Fruit fly (Drosophila melanogaster) whole organism, adult: ENCODE data around the gene CD98hc.
A peak's percentile ranks its signal among the peaks of the same experiment; 100 is the strongest.

Experiments
- CG11617 ChIP-seq: fragments of 200-800 bp; sonication (Bioruptor generic); optimal IDR thresholded peaks from 2 replicates; lab custom pipeline; 2017; ENCODE audit warnings: mild to moderate bottlenecking, missing biosample characterization, missing genetic modification reagents, missing genetic modification characterization
- CG12768 ChIP-seq: fragments of 200-800 bp; sonication (Bioruptor generic); optimal IDR thresholded peaks from 2 replicates; lab custom pipeline; 2017; ENCODE audit warnings: missing biosample characterization, missing genetic modification characterization, mild to moderate bottlenecking, moderate library complexity, missing genetic modification reagents
- CG14711 ChIP-seq: fragments of 200-800 bp; sonication (Bioruptor generic); optimal IDR thresholded peaks from 2 replicates; lab custom pipeline; 2018; ENCODE audit warnings: missing biosample characterization, mild to moderate bottlenecking, missing genetic modification characterization, moderate library complexity
- CG1620 ChIP-seq: fragments of 200-800 bp; sonication (Bioruptor generic); optimal IDR thresholded peaks from 2 replicates; lab custom pipeline; 2016; ENCODE audit warnings: missing biosample characterization, missing genetic modification characterization
- CG33017 ChIP-seq: fragments of 200-800 bp; sonication (Bioruptor generic); optimal IDR thresholded peaks from 2 replicates; lab custom pipeline; 2018; ENCODE audit warnings: missing biosample characterization, mild to moderate bottlenecking, missing genetic modification characterization, moderate library complexity
- CG5204 ChIP-seq: fragments of 200-800 bp; sonication (Bioruptor generic); optimal IDR thresholded peaks from 2 replicates; lab custom pipeline; 2016; ENCODE audit warnings: missing biosample characterization, missing genetic modification characterization
- CG7045 ChIP-seq: fragments of 200-800 bp; sonication (Bioruptor generic); optimal IDR thresholded peaks from 2 replicates; lab custom pipeline; 2017; ENCODE audit warnings: missing biosample characterization, mild to moderate bottlenecking, missing genetic modification characterization
- CG7101 ChIP-seq: fragments of 200-800 bp; sonication (Bioruptor generic); optimal IDR thresholded peaks from 2 replicates; lab custom pipeline; 2018; ENCODE audit warnings: missing biosample characterization, mild to moderate bottlenecking, missing genetic modification characterization, moderate library complexity
- Clk ChIP-seq: fragments of 200-800 bp; sonication (Bioruptor generic); optimal IDR thresholded peaks from 2 replicates; lab custom pipeline; 2017; ENCODE audit warnings: missing biosample characterization, missing genetic modification characterization
- Crg-1 ChIP-seq: fragments of 200-800 bp; sonication (Bioruptor generic); optimal IDR thresholded peaks from 2 replicates; lab custom pipeline; 2016; ENCODE audit warnings: missing biosample characterization, missing genetic modification characterization
- Hr96 ChIP-seq: fragments of 200-800 bp; sonication (Bioruptor generic); optimal IDR thresholded peaks from 2 replicates; lab custom pipeline; 2016; ENCODE audit warnings: missing biosample characterization, missing genetic modification characterization
- Mnt ChIP-seq: fragments of 200-800 bp; sonication (Bioruptor generic); optimal IDR thresholded peaks from 2 replicates; lab custom pipeline; 2016; ENCODE audit warnings: missing biosample characterization, mild to moderate bottlenecking, missing genetic modification characterization
- bab1 ChIP-seq: fragments of 200-800 bp; sonication (Bioruptor generic); optimal IDR thresholded peaks from 3 replicates; lab custom pipeline; 2019; ENCODE audit warnings: missing biosample characterization, mild to moderate bottlenecking, missing genetic modification characterization, moderate library complexity
- cic ChIP-seq: fragments of 200-800 bp; sonication (Bioruptor generic); optimal IDR thresholded peaks from 2 replicates; lab custom pipeline; 2017; ENCODE audit warnings: missing biosample characterization, mild to moderate bottlenecking, missing genetic modification characterization, moderate library complexity
- cnc ChIP-seq, 2 experiments: fragments of >200 bp; optimal IDR thresholded peaks; 2 replicates each; lab custom pipeline; 2017
- kay ChIP-seq: fragments of 200-800 bp; sonication (Bioruptor generic); peaks from one replicate; lab custom pipeline; 2016; ENCODE audit warnings: missing biosample characterization, missing genetic modification characterization, borderline replicate concordance
- ovo ChIP-seq: fragments of 200-800 bp; sonication (Bioruptor generic); optimal IDR thresholded peaks from 2 replicates; lab custom pipeline; 2016; ENCODE audit warnings: missing biosample characterization, missing genetic modification characterization
- pad ChIP-seq: fragments of 200-800 bp; sonication (Bioruptor generic); optimal IDR thresholded peaks from 3 replicates; lab custom pipeline; 2017; ENCODE audit warnings: missing biosample characterization, missing genetic modification characterization, mild to moderate bottlenecking, moderate library complexity, missing genetic modification reagents
- tj ChIP-seq: fragments of 200-800 bp; sonication (Bioruptor generic); optimal IDR thresholded peaks from 3 replicates; lab custom pipeline; 2017; ENCODE audit warnings: missing biosample characterization, mild to moderate bottlenecking, missing genetic modification characterization, moderate library complexity
- toe ChIP-seq: fragments of 200-800 bp; sonication (Bioruptor generic); optimal IDR thresholded peaks from 2 replicates; lab custom pipeline; 2016; ENCODE audit warnings: missing biosample characterization, missing genetic modification characterization

The CD98hc gene

DNA sequence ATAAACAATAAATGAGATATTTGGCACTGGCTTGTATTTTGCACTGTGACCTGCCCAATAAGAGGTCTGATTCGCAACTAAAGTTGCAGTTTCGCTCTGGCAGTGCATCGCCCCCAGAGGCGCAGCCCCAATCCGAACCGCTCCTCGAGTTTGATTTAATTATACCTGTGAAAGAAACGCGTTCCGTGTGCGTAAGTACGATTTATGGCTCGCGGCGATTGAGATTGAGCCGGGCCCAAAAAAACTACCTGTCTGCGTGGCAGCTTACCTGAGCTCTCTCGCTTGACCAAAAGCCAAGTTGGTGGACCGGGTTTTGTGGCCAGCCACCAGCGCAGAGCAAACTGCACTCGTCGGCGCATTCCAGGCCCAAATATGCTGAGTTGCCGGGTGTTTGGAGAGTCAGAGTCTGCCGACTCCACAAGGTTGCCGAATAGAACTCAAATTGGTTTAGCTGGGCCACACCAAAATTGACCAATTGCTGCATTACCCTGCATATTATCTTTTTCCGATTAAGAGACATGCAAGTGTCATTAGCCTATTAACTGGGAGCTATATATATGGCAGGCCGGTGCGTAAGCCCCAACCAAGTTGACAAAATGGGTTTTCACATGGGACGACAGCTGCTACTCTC, at the start of gene CD98hc, which contains the start of gene Os-C:
CD98hc (minus strand) TSS at position 50 of the 631 bp plus-strand sequence.
Os-C (plus strand) TSS at position 581 of the 631 bp plus-strand sequence.
- TF ChIP-seq CG12768 (GFP tag; lab: Kevin White, UChicago) (no peak), CG1620 (GFP tag; lab: Kevin White, UChicago) (no peak), tj (GFP tag; lab: Kevin White, UChicago) (peak; percentile 95), Mnt (GFP tag; lab: Kevin White, UChicago) (no peak), ovo (GFP tag; lab: Kevin White, UChicago) (no peak), CG7045 (GFP tag; lab: Kevin White, UChicago) (no peak)

dm6 chr3R:8027203-8027688, 49.0 kb upstream of the CD98hc start:
- TF ChIP-seq CG14711 (tag; lab: Kevin White, UChicago) = no peak
- no peak for TF ChIP-seq Hr96 (GFP tag; lab: Kevin White, UChicago)
- no peak for TF ChIP-seq CG1620 (GFP tag; lab: Kevin White, UChicago)
- peak; percentile 71 for TF ChIP-seq CG11617 (GFP tag; lab: Kevin White, UChicago)
- no peak for TF ChIP-seq Mnt (GFP tag; lab: Kevin White, UChicago)
- no peak for TF ChIP-seq cic (GFP tag; lab: Kevin White, UChicago)
- TF ChIP-seq kay (GFP tag; lab: Kevin White, UChicago) = no peak
- no peak for TF ChIP-seq ovo (GFP tag; lab: Kevin White, UChicago)
- TF ChIP-seq cnc (optimal IDR thresholded peaks at IDR 0.05; lab: Kevin White, UChicago) = no peak
- TF ChIP-seq Clk = no peak
- TF ChIP-seq bab1 (GFP tag; lab: Kevin White, UChicago) = peak; percentile 13
- TF ChIP-seq CG7101 (tag; lab: Kevin White, UChicago) = peak; percentile 68
- no peak for TF ChIP-seq toe (GFP tag; lab: Kevin White, UChicago)
- TF ChIP-seq pad = peak; percentile 1
- peak; percentile 42 for TF ChIP-seq CG12768 (GFP tag; lab: Kevin White, UChicago)
- peak; percentile 81 for TF ChIP-seq CG33017 (tag; lab: Kevin White, UChicago)
- TF ChIP-seq CG5204 (GFP tag; lab: Kevin White, UChicago) = no peak
- peak; percentile 35 for TF ChIP-seq tj (GFP tag; lab: Kevin White, UChicago)
- peak; percentile 57 for TF ChIP-seq CG7045 (GFP tag; lab: Kevin White, UChicago)
- TF ChIP-seq Crg-1 (GFP tag; lab: Kevin White, UChicago) = no peak

DNA sequence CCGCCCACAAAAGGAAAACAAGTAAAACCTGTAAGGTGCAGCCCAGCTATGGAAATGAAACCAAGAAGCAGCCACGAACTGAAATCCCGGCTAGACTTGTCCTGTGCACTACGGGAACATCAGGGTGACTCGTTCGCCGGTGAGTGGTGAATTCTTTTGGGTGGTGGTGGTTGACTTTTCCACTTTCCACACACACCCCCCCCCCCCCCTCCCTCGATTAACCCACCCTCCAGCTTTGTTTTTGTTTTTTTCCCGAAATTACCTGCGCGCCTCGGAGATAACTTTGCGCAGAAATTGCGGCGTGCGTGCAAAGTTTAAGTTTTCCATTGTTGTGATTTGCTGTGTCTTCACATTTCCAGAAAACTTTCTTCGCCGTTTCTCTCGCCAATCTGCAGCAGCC, 48.3 kb upstream of the CD98hc start:
- TF ChIP-seq CG33017 (tag; lab: Kevin White, UChicago) (no peak), pad (no peak), tj (GFP tag; lab: Kevin White, UChicago) (no peak), bab1 (GFP tag; lab: Kevin White, UChicago) (no peak), cnc (optimal IDR thresholded peaks at IDR 0.05; lab: Kevin White, UChicago) (no peak), CG7045 (GFP tag; lab: Kevin White, UChicago) (no peak), kay (GFP tag; lab: Kevin White, UChicago) (no peak), CG11617 (GFP tag; lab: Kevin White, UChicago) (no peak), Crg-1 (GFP tag; lab: Kevin White, UChicago) (no peak), ovo (GFP tag; lab: Kevin White, UChicago) (no peak), CG14711 (tag; lab: Kevin White, UChicago) (no peak), toe (GFP tag; lab: Kevin White, UChicago) (no peak), CG1620 (GFP tag; lab: Kevin White, UChicago) (no peak), CG5204 (GFP tag; lab: Kevin White, UChicago) (no peak)

- TF ChIP-seq kay (GFP tag; lab: Kevin White, UChicago) (no peak), Mnt (GFP tag; lab: Kevin White, UChicago) (peak; percentile 60), pad (peak; percentile 49), CG14711 (tag; lab: Kevin White, UChicago) (peak; percentile 31), CG12768 (GFP tag; lab: Kevin White, UChicago) (peak; percentile 39), CG1620 (GFP tag; lab: Kevin White, UChicago) (peak; percentile 66), CG33017 (tag; lab: Kevin White, UChicago) (no peak), tj (GFP tag; lab: Kevin White, UChicago) (peak; percentile 83), CG7101 (tag; lab: Kevin White, UChicago) (peak; percentile 57), Clk (peak; percentile 32), cic (GFP tag; lab: Kevin White, UChicago) (no peak), Crg-1 (GFP tag; lab: Kevin White, UChicago) (peak; percentile 54), CG5204 (GFP tag; lab: Kevin White, UChicago) (peak; percentile 80), bab1 (GFP tag; lab: Kevin White, UChicago) (peak; percentile 33), CG7045 (GFP tag; lab: Kevin White, UChicago) (peak; percentile 37), toe (GFP tag; lab: Kevin White, UChicago) (peak; percentile 79), ovo (GFP tag; lab: Kevin White, UChicago) (no peak), Hr96 (GFP tag; lab: Kevin White, UChicago) (peak; percentile 4), cnc (optimal IDR thresholded peaks at IDR 0.05; lab: Kevin White, UChicago) (no peak), CG11617 (GFP tag; lab: Kevin White, UChicago) (peak; percentile 72)
Measured at dm6 chr3R:8013121-8014009, 35.1 kb upstream of the CD98hc start, which contains the start of the genes CG10435 and Pbp95. CG10435 (minus strand) TSS chr3R:8013201. Pbp95 (plus strand) TSS chr3R:8013791.
